Fruit fly (Drosophila melanogaster): Measurements from ENCODE around the gene CG11052.

- TF ChIP-seq Hr38 (GFP tag; optimal IDR thresholded peaks at IDR 0.05) (no peak), CG6792 (GFP tag; optimal IDR thresholded peaks at IDR 0.05) (no peak), lz (GFP tag; optimal IDR thresholded peaks at IDR 0.05) (no peak), Ets21C (GFP tag; optimal IDR thresholded peaks at IDR 0.05) (no peak), CG6808 (GFP tag; optimal IDR thresholded peaks at IDR 0.05) (no peak), esn (GFP tag; optimal IDR thresholded peaks at IDR 0.05) (peak; percentile 40)
Measured at dm6 chr3R:8007595-8008255, 1.4 kb downstream of the CG11052 start, which contains the start of gene CG2767.

Measured in whole organism, prepupa.